Fruit fly (Drosophila melanogaster) whole organism: Measurements from ENCODE around the gene papi.

Experiments
- CG8478 ChIP-seq: fragments of >200 bp; optimal IDR thresholded peaks from 2 replicates; lab custom pipeline; 2018; ENCODE audit warnings: inconsistent platforms
- Dll ChIP-seq: fragments of >200 bp; optimal IDR thresholded peaks from 2 replicates; lab custom pipeline; 2017
- EcR ChIP-seq, 2 experiments: fragments of >200 bp; optimal IDR thresholded peaks; 2 replicates each; lab custom pipeline; 2017; ENCODE audit warnings: missing biosample characterization in 2 of 2, missing genetic modification characterization in 2 of 2, missing genetic modification reagents in 2 of 2
- pan ChIP-seq: fragments of >200 bp; optimal IDR thresholded peaks from 2 replicates; lab custom pipeline; 2017
- psq ChIP-seq: fragments of >200 bp; optimal IDR thresholded peaks from 2 replicates; lab custom pipeline; 2017
- usp ChIP-seq: fragments of >200 bp; optimal IDR thresholded peaks from 2 replicates; lab custom pipeline; 2017; ENCODE audit warnings: missing biosample characterization, missing genetic modification characterization, mixed read lengths

Gene papi

dm6 chr2L:2178810-2179143, 41.8 kb upstream of the papi start:
- no peak for TF ChIP-seq usp (GFP tag; lab: Kevin White, UChicago)
- TF ChIP-seq pan: no peak
- TF ChIP-seq EcR (GFP tag; optimal IDR thresholded peaks at IDR 0.05; lab: Kevin White, UChicago): no peak
- TF ChIP-seq Dll (lab: Kevin White, UChicago): no peak
- TF ChIP-seq psq (lab: Kevin White, UChicago): no peak
- no peak for TF ChIP-seq CG8478 (lab: Kevin White, UChicago)

dm6 chr2L:2179366-2179765, 41.2 kb upstream of the papi start:
- TF ChIP-seq EcR (GFP tag; optimal IDR thresholded peaks at IDR 0.05; lab: Kevin White, UChicago) (no peak), Dll (lab: Kevin White, UChicago) (no peak), pan (no peak), psq (lab: Kevin White, UChicago) (no peak), usp (GFP tag; lab: Kevin White, UChicago) (no peak), CG8478 (lab: Kevin White, UChicago) (no peak)

DNA sequence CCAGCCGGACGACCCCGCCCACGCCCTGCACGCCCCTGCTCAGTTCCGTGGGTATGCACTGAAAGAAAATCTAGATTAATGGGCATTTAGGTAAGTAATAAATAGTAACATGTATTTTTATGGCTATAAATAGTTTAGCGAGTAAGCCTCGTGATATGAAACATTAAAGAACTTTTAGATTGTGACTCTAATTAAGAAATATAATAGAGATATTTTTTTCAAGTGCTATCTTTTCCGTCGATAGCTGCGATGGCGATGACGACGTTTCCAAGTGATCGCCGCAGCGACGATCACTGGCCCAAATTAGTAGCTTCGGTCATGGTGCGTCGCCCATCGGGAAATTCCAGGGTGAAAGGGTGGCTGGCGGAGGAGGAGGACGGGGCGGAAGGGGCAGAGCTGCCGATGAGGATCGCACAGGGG, 40.4 kb upstream of the papi start:
- TF ChIP-seq CG8478 (lab: Kevin White, UChicago): no peak
- no peak for TF ChIP-seq Dll (lab: Kevin White, UChicago)
- no peak for TF ChIP-seq usp (GFP tag; lab: Kevin White, UChicago)
- no peak for TF ChIP-seq psq (lab: Kevin White, UChicago)
- TF ChIP-seq pan: no peak
- TF ChIP-seq EcR (GFP tag; optimal IDR thresholded peaks at IDR 0.05; lab: Kevin White, UChicago): no peak

dm6 chr2L:2180665-2181064, 39.9 kb upstream of the papi start:
- TF ChIP-seq Dll (lab: Kevin White, UChicago): no peak
- no peak for TF ChIP-seq pan
- no peak for TF ChIP-seq CG8478 (lab: Kevin White, UChicago)

dm6 chr2L:2181971-2182643, 38.4 kb upstream of the papi start:
- no peak for TF ChIP-seq usp (GFP tag; lab: Kevin White, UChicago)
- peak; percentile 28 for TF ChIP-seq pan

DNA sequence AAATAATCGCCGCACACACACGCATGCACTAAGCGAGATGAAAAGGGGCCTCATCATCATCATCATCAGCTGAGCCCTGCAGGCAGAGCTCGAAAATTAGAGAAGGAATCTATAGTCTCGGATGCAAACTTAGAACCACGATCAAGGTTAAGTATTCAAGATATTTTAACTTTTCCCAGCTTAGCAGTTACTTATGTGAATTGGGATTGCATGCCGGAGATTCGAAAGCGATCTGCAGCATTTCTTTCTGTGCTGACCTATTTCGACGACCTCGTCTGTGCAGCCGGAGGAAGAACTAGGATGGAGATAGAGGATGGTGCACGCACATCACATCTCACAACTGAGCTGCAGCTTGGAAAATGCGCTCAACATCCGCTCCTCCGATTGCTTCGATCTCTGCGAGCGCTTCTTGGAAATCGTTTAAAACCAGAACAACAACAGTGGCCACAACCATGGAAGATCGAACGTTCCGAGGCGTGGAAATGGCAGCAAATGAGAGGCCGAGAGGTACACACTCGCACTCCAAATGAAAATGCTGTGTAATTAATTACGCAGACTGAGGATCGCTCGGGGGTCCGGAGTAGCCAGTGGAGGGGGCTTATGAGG, 37.7 kb upstream of the papi start:
- no peak for TF ChIP-seq Dll (lab: Kevin White, UChicago)
- no peak for TF ChIP-seq psq (lab: Kevin White, UChicago)
- no peak for TF ChIP-seq pan
- no peak for TF ChIP-seq CG8478 (lab: Kevin White, UChicago)
- no peak for TF ChIP-seq EcR (GFP tag; optimal IDR thresholded peaks at IDR 0.05; lab: Kevin White, UChicago)
- no peak for TF ChIP-seq usp (GFP tag; lab: Kevin White, UChicago)

- TF ChIP-seq usp (GFP tag; lab: Kevin White, UChicago): no peak
- no peak for TF ChIP-seq psq (lab: Kevin White, UChicago)
- no peak for TF ChIP-seq CG8478 (lab: Kevin White, UChicago)
- TF ChIP-seq Dll (lab: Kevin White, UChicago): no peak
- TF ChIP-seq EcR (GFP tag; optimal IDR thresholded peaks at IDR 0.05; lab: Kevin White, UChicago): no peak
- TF ChIP-seq pan: no peak
Observed at dm6 chr2L:2184129-2184528, 36.4 kb upstream of the papi start.

- TF ChIP-seq EcR (GFP tag; optimal IDR thresholded peaks at IDR 0.05; lab: Kevin White, UChicago) (no peak), psq (lab: Kevin White, UChicago) (no peak), usp (GFP tag; lab: Kevin White, UChicago) (no peak), CG8478 (lab: Kevin White, UChicago) (no peak), Dll (lab: Kevin White, UChicago) (no peak)
Observed at dm6 chr2L:2184659-2185058, 35.9 kb upstream of the papi start.

DNA sequence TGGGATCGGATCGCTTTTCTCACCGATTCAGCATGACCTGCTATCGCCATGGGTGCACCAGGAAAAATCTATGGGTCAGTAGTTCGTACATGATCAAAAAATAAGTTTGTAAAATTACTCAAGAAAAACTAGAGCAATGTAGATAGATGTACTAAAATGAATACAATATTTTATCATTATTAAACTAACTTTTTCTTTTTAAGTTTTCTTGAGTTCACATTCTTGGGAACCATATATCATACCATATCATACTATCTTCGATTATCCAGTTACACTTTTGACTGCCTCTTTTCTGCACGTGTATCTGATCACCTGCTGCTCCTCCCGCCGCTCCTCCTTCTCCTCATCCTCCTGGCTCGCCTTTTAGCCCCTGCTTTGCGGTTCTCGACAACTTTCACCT, 35.2 kb upstream of the papi start:
- TF ChIP-seq psq (lab: Kevin White, UChicago) (no peak), Dll (lab: Kevin White, UChicago) (no peak), CG8478 (lab: Kevin White, UChicago) (no peak), EcR (GFP tag; optimal IDR thresholded peaks at IDR 0.05; lab: Kevin White, UChicago) (no peak), usp (GFP tag; lab: Kevin White, UChicago) (no peak), pan (no peak)

dm6 chr2L:2187411-2187810, 33.1 kb upstream of the papi start:
- TF ChIP-seq psq (lab: Kevin White, UChicago) (no peak), Dll (lab: Kevin White, UChicago) (no peak), EcR (GFP tag; optimal IDR thresholded peaks at IDR 0.05; lab: Kevin White, UChicago) (no peak), usp (GFP tag; lab: Kevin White, UChicago) (no peak), pan (no peak), CG8478 (lab: Kevin White, UChicago) (no peak)

- TF ChIP-seq Dll (lab: Kevin White, UChicago): no peak
- no peak for TF ChIP-seq EcR (GFP tag; optimal IDR thresholded peaks at IDR 0.05; lab: Kevin White, UChicago)
- TF ChIP-seq CG8478 (lab: Kevin White, UChicago): no peak
- no peak for TF ChIP-seq pan
- TF ChIP-seq usp (GFP tag; lab: Kevin White, UChicago): no peak
- TF ChIP-seq psq (lab: Kevin White, UChicago): no peak
Observed at dm6 chr2L:2189100-2189499, 31.4 kb upstream of the papi start.

- no peak for TF ChIP-seq Dll (lab: Kevin White, UChicago)
- TF ChIP-seq usp (GFP tag; lab: Kevin White, UChicago): no peak
- no peak for TF ChIP-seq EcR (GFP tag; optimal IDR thresholded peaks at IDR 0.05; lab: Kevin White, UChicago)
- TF ChIP-seq CG8478 (lab: Kevin White, UChicago): no peak
- TF ChIP-seq pan: no peak
- TF ChIP-seq psq (lab: Kevin White, UChicago): no peak
Observed at dm6 chr2L:2190684-2191083, 29.9 kb upstream of the papi start.
